Worm (Caenorhabditis elegans) whole organism, midembryonic: ENCODE data around the gene mam-6.

Source experiments
- T22C8.4 ChIP-seq: fragments of 200-800 bp; sonication (Bioruptor generic); IDR thresholded peaks from 2 replicates; pipeline ENCODE4 v1.3.6; 2022; ENCODE audit warnings: missing genetic modification characterization, missing compliant biosample characterization
- cog-1 ChIP-seq: sonication (generic microtip); optimal IDR thresholded peaks from 2 replicates; lab custom pipeline; 2016; ENCODE audit warnings: missing genetic modification characterization, missing compliant biosample characterization
- flt-1 ChIP-seq: fragments of 200-800 bp; sonication (Bioruptor generic); IDR thresholded peaks from 2 replicates; pipeline ENCODE4 v1.3.6; 2022; ENCODE audit warnings: missing genetic modification characterization, missing compliant biosample characterization
- med-1 ChIP-seq: sonication (generic microtip); optimal IDR thresholded peaks from 2 replicates; lab custom pipeline; 2017; ENCODE audit warnings: missing genetic modification characterization, mild to moderate bottlenecking, missing compliant biosample characterization, antibody characterized with exemption, missing genetic modification reagents; ENCODE audit not compliant: insufficient read depth
- ref-1 ChIP-seq: fragments of 200-800 bp; sonication (Bioruptor generic); conservative IDR thresholded peaks from 2 replicates; pipeline ENCODE4 v1.3.6; 2022; ENCODE audit warnings: missing genetic modification reagents, missing genetic modification characterization, missing compliant biosample characterization

ce11 chrX:15056737-15057136 lies 12.4 kb downstream of the mam-6 start, which contains the start of gene H03G16.5:
- TF ChIP-seq flt-1 (GFP tag; lab: Robert Waterston, UW) = no peak
- no peak for TF ChIP-seq cog-1 (tag; lab: Kevin White, UChicago)
- no peak for TF ChIP-seq ref-1 (GFP tag; lab: Robert Waterston, UW)
- TF ChIP-seq med-1 = no peak
- TF ChIP-seq T22C8.4 (GFP tag; lab: Robert Waterston, UW) = no peak
